Fruit fly (Drosophila melanogaster) whole organism, embryonic: ENCODE data around the gene CG32379.

ENCODE experiments used
- Ets65A ChIP-seq: fragments of 200-800 bp; sonication (Bioruptor generic); peaks from one replicate; lab custom pipeline; 2016; ENCODE audit warnings: missing biosample characterization, missing genetic modification characterization
- lov ChIP-seq, 2 experiments: fragments of 200-800 bp in 1 of 2; fragments of >200 bp in 1 of 2; sonication (Bioruptor generic) in 1 of 2; IDR thresholded peaks in 1 of 2; optimal IDR thresholded peaks in 1 of 2; 2 replicates in 1 of 2; 3 replicates in 1 of 2; pipeline versions ENCODE4 v1.3.6 to Lab custom; 2017 to 2022; ENCODE audit warnings: missing biosample characterization in 1 of 2, missing genetic modification characterization in 1 of 2

DNA sequence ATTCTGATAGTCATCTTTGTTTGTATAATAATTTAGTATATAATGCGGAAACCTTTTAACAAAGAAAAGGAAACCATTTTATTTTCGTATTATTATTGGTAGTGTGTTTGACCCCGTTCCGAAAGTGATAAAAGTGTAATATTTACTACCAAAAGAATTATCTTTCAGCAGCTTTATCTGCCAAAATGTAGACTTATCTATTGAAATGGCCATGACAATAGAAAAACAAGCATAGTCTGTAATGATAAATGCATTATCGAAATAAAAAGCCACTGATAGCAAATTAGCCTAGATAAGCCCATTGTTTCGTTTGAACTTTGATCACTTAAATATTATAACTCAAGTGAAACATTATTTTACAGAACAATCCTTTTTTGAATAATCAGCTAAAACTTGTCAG lies 20.0 kb upstream of the CG32379 start:
- TF ChIP-seq lov (optimal IDR thresholded peaks at IDR 0.05; lab: Kevin White, UChicago), result no peak
- TF ChIP-seq lov (GFP tag; IDR thresholded peaks at IDR 0.05; lab: Robert Waterston, UW), result no peak
- TF ChIP-seq Ets65A, result no peak
